Worm (Caenorhabditis elegans) whole organism, L4/young adult: Measurements from ENCODE around the gene cpin-1.

Source experiments
- W03F9.2 ChIP-seq: fragments of 150-350 bp; optimal IDR thresholded peaks from 2 replicates; lab custom pipeline; 2014; ENCODE audit warnings: missing biosample characterization, missing genetic modification characterization
- dao-5 ChIP-seq: sonication (generic microtip); optimal IDR thresholded peaks from 2 replicates; lab custom pipeline; 2016; ENCODE audit warnings: missing genotype, missing genetic modification characterization, moderate library complexity, missing compliant biosample characterization
- him-1 ChIP-seq: sonication (generic microtip); optimal IDR thresholded peaks from 2 replicates; lab custom pipeline; 2016; ENCODE audit warnings: missing genotype, missing genetic modification reagents, missing genetic modification characterization, missing compliant biosample characterization

DNA sequence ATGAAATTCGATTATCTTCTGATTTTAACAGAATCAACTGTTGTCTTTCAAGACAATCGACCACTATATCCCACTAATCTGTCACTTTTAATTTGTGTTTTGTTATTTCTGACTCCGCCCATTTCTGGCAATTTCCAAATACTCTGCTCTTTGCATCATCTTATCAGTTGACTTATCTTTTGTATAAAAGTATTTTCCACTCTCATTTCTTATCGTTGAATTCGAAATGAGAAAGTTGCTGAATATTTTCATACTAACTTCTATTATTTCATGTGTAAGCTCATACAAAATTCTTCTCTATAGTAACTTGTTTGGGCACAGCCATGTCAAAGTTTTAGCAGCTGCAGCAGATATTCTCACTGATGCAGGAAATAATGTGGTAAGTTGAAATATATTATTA, 49.6 kb downstream of the cpin-1 start, which contains the start of gene ugt-21:
- TF ChIP-seq him-1 (tag; lab: Kevin White, UChicago) (no peak), W03F9.2 (tag; lab: Kevin White, UChicago) (no peak), dao-5 (tag; lab: Kevin White, UChicago) (no peak)
